Worm (Caenorhabditis elegans): ENCODE results near the gene ZK632.9.
A peak's percentile ranks its signal among the peaks of the same experiment; 100 is the strongest.

Gene ZK632.9

DNA sequence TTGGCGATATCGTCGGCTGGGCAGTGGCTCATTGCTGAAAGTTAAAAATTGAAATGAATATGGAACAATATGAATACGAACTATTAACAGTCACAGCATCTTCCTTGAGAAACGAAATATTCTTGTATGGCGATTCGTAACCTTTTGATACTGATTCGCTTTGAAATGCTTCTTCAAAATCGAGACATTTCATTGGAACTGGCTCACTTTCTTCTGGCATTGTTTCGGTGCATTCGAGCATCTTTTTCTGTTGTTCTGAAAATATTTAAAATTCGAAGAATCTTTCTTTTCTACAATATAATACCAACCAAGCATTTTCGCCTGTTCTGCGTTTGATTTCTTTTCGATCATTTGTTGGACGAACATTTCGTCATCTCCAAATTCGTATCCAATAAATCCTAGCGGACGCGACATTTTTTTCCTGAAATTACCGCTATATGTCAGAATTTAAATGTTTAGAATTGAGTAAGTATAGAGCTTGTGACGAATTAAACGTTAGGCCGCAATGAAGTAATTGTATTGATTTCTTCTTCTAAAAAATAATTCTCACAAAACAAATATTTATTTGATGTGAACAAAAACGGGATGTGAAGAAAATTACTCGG, 800 bp downstream of the ZK632.9 start, which contains the start of gene lin-52 (continued):
- peak; percentile 90; the same call in 1 of the 2 replicates for TF ChIP-seq Y53G8AR.9 (GFP tag; conservative IDR thresholded peaks at IDR 0.05)
- no peak for TF ChIP-seq F23B12.7 (tag; optimal IDR thresholded peaks at IDR 0.05; ENCODE audit: insufficient read depth)
- no peak for TF ChIP-seq ccch-3 (GFP tag; optimal IDR thresholded peaks at IDR 0.05)
- no peak for TF ChIP-seq ztf-6 (GFP tag; IDR thresholded peaks at IDR 0.05)
- peak; percentile 13 for TF ChIP-seq fkh-3 (tag; optimal IDR thresholded peaks at IDR 0.05)
- no peak for TF ChIP-seq B0261.1 (tag; optimal IDR thresholded peaks at IDR 0.05)

DNA sequence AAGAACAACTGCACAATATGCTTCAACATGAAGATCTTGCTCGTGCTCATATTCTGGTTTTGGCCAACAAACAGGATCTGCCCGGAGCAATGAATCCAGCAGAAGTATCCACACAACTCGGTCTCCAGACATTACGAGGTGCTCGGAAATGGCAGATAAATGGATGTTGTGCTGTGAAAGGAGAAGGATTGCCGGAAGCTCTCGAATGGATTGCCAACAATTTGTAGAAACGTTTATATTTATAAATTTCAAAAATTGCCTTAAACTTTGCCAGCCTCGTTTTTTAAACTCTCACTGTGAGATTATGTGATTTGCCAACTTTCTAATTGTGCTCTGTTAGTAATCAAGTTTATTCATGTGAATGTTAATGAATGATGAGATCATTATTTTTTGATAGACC, 1.5 kb downstream of the ZK632.9 start:
- no peak for TF ChIP-seq ceh-100 (GFP tag; IDR thresholded peaks at IDR 0.05)
- no peak for TF ChIP-seq T07F8.4 (tag; optimal IDR thresholded peaks at IDR 0.05)
- TF ChIP-seq snpc-3.4 (tag; optimal IDR thresholded peaks at IDR 0.05), result no peak
- no peak for TF ChIP-seq zfh-2 (GFP tag; conservative IDR thresholded peaks at IDR 0.05)

DNA sequence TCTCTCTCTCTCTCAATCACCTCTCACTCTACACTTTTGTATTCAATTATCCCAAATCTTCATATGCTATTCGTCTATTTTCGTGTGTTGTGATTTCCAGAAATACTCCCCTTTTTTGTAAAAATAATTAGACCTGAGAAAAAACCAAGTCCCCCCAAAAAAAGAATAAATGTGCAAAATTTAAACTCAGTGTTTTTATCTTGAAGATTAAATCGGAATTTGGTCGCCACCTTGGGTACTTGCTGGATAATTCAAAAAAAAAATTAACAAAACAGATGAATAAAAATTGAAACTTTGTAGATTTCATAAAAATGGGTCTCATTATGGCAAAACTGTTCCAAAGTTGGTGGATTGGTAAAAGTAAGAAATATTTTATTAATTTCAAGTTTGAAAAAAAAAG, 2.3 kb downstream of the ZK632.9 start, which contains the start of gene arl-5:
Gene arl-5 (plus strand): TSS at position 301 of the 400 bp plus-strand sequence.
- TF ChIP-seq attf-5 (GFP tag; optimal IDR thresholded peaks at IDR 0.05), result no peak

DNA sequence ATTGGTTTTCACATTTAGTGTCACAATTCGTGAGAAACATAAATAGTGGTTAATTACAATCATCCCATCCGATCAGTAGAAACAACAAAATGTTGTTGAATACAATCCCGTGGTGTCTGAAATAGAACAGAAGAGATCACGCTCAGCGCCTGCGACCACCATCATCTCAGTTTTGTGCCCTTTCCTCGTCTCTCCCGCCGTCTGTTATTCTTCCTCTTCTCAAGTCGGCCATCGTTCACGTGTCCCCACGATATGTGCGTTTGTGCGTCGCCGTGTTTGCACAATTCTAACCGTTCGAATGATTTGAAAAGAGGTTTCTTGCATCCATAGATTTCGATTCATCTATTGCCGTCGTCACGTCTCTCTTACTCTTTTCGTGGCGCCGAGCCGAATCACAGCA, 6.5 kb downstream of the ZK632.9 start, which contains the start of gene panl-3:
Gene panl-3 (plus strand): TSS at position 294 of the 400 bp plus-strand sequence.
- TF ChIP-seq ztf-26 (tag; optimal IDR thresholded peaks at IDR 0.05), result peak; percentile 4
- TF ChIP-seq hsf-1 (GFP tag; IDR thresholded peaks at IDR 0.05), result peak; percentile 26; the same call in 1 of the 2 replicates
- peak; percentile 37 for TF ChIP-seq lin-40 (tag; optimal IDR thresholded peaks at IDR 0.05)
- TF ChIP-seq pbrm-1 (GFP tag; IDR thresholded peaks at IDR 0.05), result 0 out of 2 replicates have a peak, but pooled peaks have one; percentile 12
- TF ChIP-seq hrde-1 (tag; optimal IDR thresholded peaks at IDR 0.05; ENCODE audit: borderline replicate concordance), result no peak
- no peak for TF ChIP-seq ztf-25 (GFP tag; IDR thresholded peaks at IDR 0.05)
- no peak for TF ChIP-seq akir-1 (GFP tag; optimal IDR thresholded peaks at IDR 0.05)
- TF ChIP-seq ets-4 (GFP tag; optimal IDR thresholded peaks at IDR 0.05), result no peak
- no peak for TF ChIP-seq B0019.2 (GFP tag; conservative IDR thresholded peaks at IDR 0.05)
- peak; percentile 49 for TF ChIP-seq ceh-27 (GFP tag; optimal IDR thresholded peaks at IDR 0.05)
- no peak for TF ChIP-seq cebp-2 (GFP tag; IDR thresholded peaks at IDR 0.05)
- TF ChIP-seq F39B2.1 (GFP tag; IDR thresholded peaks at IDR 0.05), result no peak
- peak; percentile 47; the same call in 1 of the 2 replicates for TF ChIP-seq cebp-1 (GFP tag; IDR thresholded peaks at IDR 0.05)
- TF ChIP-seq cebp-1 (tag; optimal IDR thresholded peaks at IDR 0.05), result peak; percentile 64
- peak; percentile 88 for TF ChIP-seq attf-5 (GFP tag; optimal IDR thresholded peaks at IDR 0.05)
- no peak for TF ChIP-seq ZK185.1 (tag; optimal IDR thresholded peaks at IDR 0.05; ENCODE audit: poor library complexity, severe bottlenecking)
- TF ChIP-seq somi-1 (GFP tag; optimal IDR thresholded peaks at IDR 0.05), result peak; percentile 36
- no peak for TF ChIP-seq ztf-3 (GFP tag; optimal IDR thresholded peaks at IDR 0.05)
- TF ChIP-seq nhr-179 (tag; optimal IDR thresholded peaks at IDR 0.05), result no peak
- TF ChIP-seq nhr-80 (tag; optimal IDR thresholded peaks at IDR 0.05), result peak; percentile 44
- TF ChIP-seq mel-28 (tag; optimal IDR thresholded peaks at IDR 0.05; ENCODE audit: borderline replicate concordance), result no peak
- TF ChIP-seq F23B12.7 (tag; optimal IDR thresholded peaks at IDR 0.05; ENCODE audit: insufficient read depth), result peak; percentile 41
- TF ChIP-seq ztf-6 (GFP tag; IDR thresholded peaks at IDR 0.05), result 0 out of 2 replicates have a peak, but pooled peaks have one; percentile 66
- TF ChIP-seq atf-7 (tag; optimal IDR thresholded peaks at IDR 0.05), result no peak
- no peak for TF ChIP-seq ceh-40 (GFP tag; IDR thresholded peaks at IDR 0.05)
- TF ChIP-seq nfyb-1 (GFP tag; IDR thresholded peaks at IDR 0.05), result 0 out of 2 replicates have a peak, but pooled peaks have one; percentile 18
- TF ChIP-seq efl-1 (GFP tag; optimal IDR thresholded peaks at IDR 0.05), result no peak
- TF ChIP-seq xnd-1 (tag; optimal IDR thresholded peaks at IDR 0.05), result no peak
- peak; percentile 39 to 46 for TF ChIP-seq let-607 (tag; optimal IDR thresholded peaks at IDR 0.05)
- 0 out of 2 replicates have a peak, but pooled peaks have one; percentile 19 for TF ChIP-seq D2030.7 (GFP tag; IDR thresholded peaks at IDR 0.05)
- TF ChIP-seq F57A8.1 (GFP tag; optimal IDR thresholded peaks at IDR 0.05), result no peak
- peak; percentile 43; the same call in 1 of the 2 replicates for TF ChIP-seq rcor-1 (GFP tag; IDR thresholded peaks at IDR 0.05)
- peak; percentile 22 for TF ChIP-seq ama-1 (optimal IDR thresholded peaks at IDR 0.05)
- TF ChIP-seq ama-1 (GFP tag; optimal IDR thresholded peaks at IDR 0.05), result no peak

Data from whole organism, young adult.